Worm (Caenorhabditis elegans): ENCODE data around the gene M02B1.4.

DNA sequence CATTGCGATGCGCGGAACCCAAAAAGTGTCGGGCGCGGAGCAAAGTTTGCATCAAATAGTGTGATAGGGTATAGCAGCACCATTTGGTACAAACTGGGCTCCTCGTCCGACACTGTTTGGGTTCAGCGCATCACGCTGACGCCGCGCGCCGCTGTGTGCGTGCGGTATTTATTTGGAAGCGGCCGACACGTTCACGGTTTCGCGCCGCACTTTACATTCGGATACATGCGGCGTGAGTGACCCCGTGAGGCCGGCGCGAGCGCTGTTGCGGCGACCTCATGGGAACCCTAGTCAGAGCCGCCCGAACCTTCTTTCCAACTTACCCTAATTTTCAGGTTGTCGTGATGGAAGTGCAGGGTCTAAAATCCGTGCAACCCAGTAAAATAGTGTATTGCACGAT is 44.1 kb downstream of the M02B1.4 start:
- TF ChIP-seq dmd-4 (tag; optimal IDR thresholded peaks at IDR 0.05): no peak
- no peak for TF ChIP-seq lin-39 (tag; optimal IDR thresholded peaks at IDR 0.05)
- TF ChIP-seq crh-2 (tag; optimal IDR thresholded peaks at IDR 0.05): no peak
- no peak for TF ChIP-seq aly-2 (tag; optimal IDR thresholded peaks at IDR 0.05)
- TF ChIP-seq nhr-10 (tag; optimal IDR thresholded peaks at IDR 0.05): no peak

Measured in whole organism, L2 larva.